Fruit fly (Drosophila melanogaster) whole organism, embryonic: Measurements from ENCODE around the gene CG6236.

ENCODE experiments used
- Bteb2 ChIP-seq: fragments of 200-800 bp; sonication (Bioruptor generic); optimal IDR thresholded peaks from 2 replicates; lab custom pipeline; 2016; ENCODE audit warnings: missing biosample characterization, missing genetic modification characterization
- CG11695 ChIP-seq: fragments of 200-800 bp; sonication (Bioruptor generic); IDR thresholded peaks from 3 replicates; pipeline ENCODE4 v1.3.6; 2022; ENCODE audit warnings: missing biosample characterization, missing genetic modification characterization
- CG14860 ChIP-seq: fragments of 200-800 bp; sonication (Bioruptor generic); IDR thresholded peaks from 3 replicates; pipeline ENCODE4 v1.3.6; 2022; ENCODE audit warnings: missing biosample characterization, missing genetic modification characterization; ENCODE audit not compliant: partially characterized antibody
- CG15011 ChIP-seq: fragments of 200-800 bp; sonication (Bioruptor generic); optimal IDR thresholded peaks from 3 replicates; lab custom pipeline; 2018; ENCODE audit warnings: missing biosample characterization, mild to moderate bottlenecking, missing genetic modification characterization
- CG17612 ChIP-seq: fragments of 200-800 bp; sonication (Bioruptor generic); IDR thresholded peaks from 2 replicates; pipeline ENCODE4 v1.3.6; 2022; ENCODE audit warnings: missing biosample characterization, missing genetic modification characterization
- CG2129 ChIP-seq: fragments of 200-800 bp; sonication (Bioruptor generic); IDR thresholded peaks from 2 replicates; pipeline ENCODE4 v1.3.6; 2022; ENCODE audit warnings: missing biosample characterization, missing genetic modification characterization; ENCODE audit not compliant: partially characterized antibody
- CG31224 ChIP-seq: fragments of 200-800 bp; sonication (Bioruptor generic); IDR thresholded peaks from 2 replicates; pipeline ENCODE4 v1.3.6; 2022; ENCODE audit warnings: missing biosample characterization, missing genetic modification characterization
- CG42726 ChIP-seq: fragments of 200-800 bp; sonication (Bioruptor generic); IDR thresholded peaks from 2 replicates; pipeline ENCODE4 v1.3.6; 2022; ENCODE audit warnings: missing biosample characterization, missing genetic modification characterization; ENCODE audit not compliant: partially characterized antibody
- CG4424 ChIP-seq: fragments of 200-800 bp; sonication (Bioruptor generic); optimal IDR thresholded peaks from 3 replicates; lab custom pipeline; 2016; ENCODE audit warnings: missing biosample characterization, missing genetic modification characterization
- CG4617 ChIP-seq: fragments of 200-800 bp; sonication (Bioruptor generic); optimal IDR thresholded peaks from 3 replicates; lab custom pipeline; 2016; ENCODE audit warnings: missing biosample characterization, missing genetic modification characterization, borderline replicate concordance
- CG7372 ChIP-seq: fragments of 200-800 bp; sonication (Bioruptor generic); IDR thresholded peaks from 2 replicates; pipeline ENCODE4 v1.3.6; 2022; ENCODE audit warnings: missing biosample characterization, missing genetic modification characterization
- Gsc ChIP-seq: fragments of 200-800 bp; sonication (Bioruptor generic); IDR thresholded peaks from 2 replicates; pipeline ENCODE4 v1.3.6; 2022; ENCODE audit warnings: missing biosample characterization, missing genetic modification characterization
- HLH3B ChIP-seq: fragments of 200-800 bp; sonication (Bioruptor generic); IDR thresholded peaks from 2 replicates; pipeline ENCODE4 v1.3.6; 2022; ENCODE audit warnings: missing biosample characterization, missing genetic modification characterization
- Lhr ChIP-seq: fragments of 200-800 bp; sonication (Bioruptor generic); optimal IDR thresholded peaks from 3 replicates; lab custom pipeline; 2017; ENCODE audit warnings: mild to moderate bottlenecking, missing biosample characterization, missing genetic modification reagents, missing genetic modification characterization
- Sin3A ChIP-seq: fragments of >200 bp; optimal IDR thresholded peaks from 2 replicates; lab custom pipeline; 2018
- Sox102F ChIP-seq: fragments of 200-800 bp; sonication (Bioruptor generic); optimal IDR thresholded peaks from 2 replicates; lab custom pipeline; 2018; ENCODE audit warnings: missing biosample characterization, mild to moderate bottlenecking, missing genetic modification characterization, moderate library complexity
- Spps ChIP-seq: fragments of 200-800 bp; sonication (Bioruptor generic); optimal IDR thresholded peaks from 2 replicates; lab custom pipeline; 2018; ENCODE audit warnings: missing biosample characterization, mild to moderate bottlenecking, missing genetic modification characterization
- Tbp ChIP-seq: fragments of >200 bp; optimal IDR thresholded peaks from 2 replicates; lab custom pipeline; 2018; ENCODE audit warnings: missing biosample characterization, missing genetic modification characterization
- Trl ChIP-seq, 3 experiments: fragments of >200 bp in 2 of 3; fragments of 200-800 bp in 1 of 3; sonication (Bioruptor generic) in 1 of 3; optimal IDR thresholded peaks; 2 replicates in 1 of 3; 3 replicates in 2 of 3; lab custom pipeline; 2016 to 2017; ENCODE audit warnings: missing biosample characterization in 1 of 3, missing genetic modification characterization in 1 of 3
- Xrp1 ChIP-seq: fragments of 200-800 bp; sonication (Bioruptor generic); IDR thresholded peaks from 2 replicates; pipeline ENCODE4 v1.3.6; 2022; ENCODE audit warnings: missing biosample characterization, missing genetic modification characterization
- YL-1 ChIP-seq: fragments of 200-800 bp; sonication (Bioruptor generic); optimal IDR thresholded peaks from 3 replicates; lab custom pipeline; 2017; ENCODE audit warnings: missing biosample characterization, mild to moderate bottlenecking, missing genetic modification characterization
- abd-A ChIP-seq: fragments of 200-800 bp; sonication (Bioruptor generic); optimal IDR thresholded peaks from 3 replicates; lab custom pipeline; 2019; ENCODE audit warnings: missing biosample characterization, mild to moderate bottlenecking, missing genetic modification characterization, moderate library complexity
- aop ChIP-seq: fragments of 200-800 bp; sonication (Bioruptor generic); IDR thresholded peaks from 2 replicates; pipeline ENCODE4 v1.3.6; 2022; ENCODE audit warnings: missing biosample characterization, missing genetic modification characterization
- bbx ChIP-seq: fragments of 200-800 bp; sonication (Bioruptor generic); IDR thresholded peaks from 2 replicates; pipeline ENCODE4 v1.3.6; 2022; ENCODE audit warnings: missing biosample characterization, missing genetic modification characterization; ENCODE audit not compliant: partially characterized antibody
- corto ChIP-seq: fragments of 200-800 bp; sonication (Bioruptor generic); optimal IDR thresholded peaks from 2 replicates; lab custom pipeline; 2016; ENCODE audit warnings: missing biosample characterization, mild to moderate bottlenecking, missing genetic modification characterization, moderate library complexity
- dati ChIP-seq: fragments of 200-800 bp; sonication (Bioruptor generic); IDR thresholded peaks from 2 replicates; pipeline ENCODE4 v1.3.6; 2022; ENCODE audit warnings: missing biosample characterization, missing genetic modification characterization
- dmrt11E ChIP-seq: fragments of 200-800 bp; sonication (Bioruptor generic); optimal IDR thresholded peaks from 3 replicates; lab custom pipeline; 2018; ENCODE audit warnings: missing biosample characterization, mild to moderate bottlenecking, missing genetic modification characterization, moderate library complexity
- fd96Cb ChIP-seq: fragments of 200-800 bp; sonication (Bioruptor generic); optimal IDR thresholded peaks from 2 replicates; lab custom pipeline; 2018; ENCODE audit warnings: missing biosample characterization, mild to moderate bottlenecking, missing genetic modification characterization, moderate library complexity
- fru ChIP-seq: fragments of >200 bp; optimal IDR thresholded peaks from 2 replicates; lab custom pipeline; 2017
- ftz-f1 ChIP-seq: fragments of 200-800 bp; sonication (Bioruptor generic); optimal IDR thresholded peaks from 2 replicates; lab custom pipeline; 2016; ENCODE audit warnings: missing biosample characterization, missing genetic modification characterization
- grau ChIP-seq: fragments of 200-800 bp; optimal IDR thresholded peaks from 3 replicates; lab custom pipeline; 2019; ENCODE audit warnings: missing biosample characterization, mild to moderate bottlenecking, missing genetic modification characterization, moderate library complexity
- ham ChIP-seq: fragments of 200-800 bp; sonication (Bioruptor generic); IDR thresholded peaks from 2 replicates; pipeline ENCODE4 v1.3.6; 2022; ENCODE audit warnings: missing biosample characterization, missing genetic modification characterization
- kah ChIP-seq: fragments of 200-800 bp; sonication (Bioruptor generic); optimal IDR thresholded peaks from 2 replicates; lab custom pipeline; 2018; ENCODE audit warnings: missing biosample characterization, mild to moderate bottlenecking, missing genetic modification characterization
- ken ChIP-seq: fragments of 200-800 bp; sonication (Bioruptor generic); IDR thresholded peaks from 3 replicates; pipeline ENCODE4 v1.3.6; 2022; ENCODE audit warnings: missing biosample characterization, missing genetic modification characterization
- nom ChIP-seq: fragments of 200-800 bp; sonication (Bioruptor generic); optimal IDR thresholded peaks from 2 replicates; lab custom pipeline; 2017; ENCODE audit warnings: missing biosample characterization, missing genetic modification characterization, mild to moderate bottlenecking, moderate library complexity, missing genetic modification reagents
- p53 ChIP-seq: fragments of 200-800 bp; sonication (Bioruptor generic); optimal IDR thresholded peaks from 2 replicates; lab custom pipeline; 2016; ENCODE audit warnings: missing biosample characterization, missing genetic modification characterization
- sens-2 ChIP-seq: fragments of 200-800 bp; sonication (Bioruptor generic); IDR thresholded peaks from 2 replicates; pipeline ENCODE4 v1.3.6; 2022; ENCODE audit warnings: missing biosample characterization, missing genetic modification characterization
- sob ChIP-seq: fragments of 200-800 bp; sonication (Bioruptor generic); IDR thresholded peaks from 2 replicates; pipeline ENCODE4 v1.3.6; 2022; ENCODE audit warnings: missing biosample characterization, missing genetic modification characterization
- stc ChIP-seq: fragments of 200-800 bp; sonication (Bioruptor generic); IDR thresholded peaks from 2 replicates; pipeline ENCODE4 v1.3.6; 2022; ENCODE audit warnings: missing biosample characterization, missing genetic modification characterization
- stwl ChIP-seq: fragments of 200-800 bp; sonication (Bioruptor generic); optimal IDR thresholded peaks from 3 replicates; lab custom pipeline; 2018; ENCODE audit warnings: missing biosample characterization, mild to moderate bottlenecking, missing genetic modification characterization, moderate library complexity
- wek ChIP-seq: fragments of 200-800 bp; sonication (Bioruptor generic); optimal IDR thresholded peaks from 3 replicates; lab custom pipeline; 2018; ENCODE audit warnings: missing biosample characterization, mild to moderate bottlenecking, missing genetic modification characterization, moderate library complexity

The CG6236 gene

DNA sequence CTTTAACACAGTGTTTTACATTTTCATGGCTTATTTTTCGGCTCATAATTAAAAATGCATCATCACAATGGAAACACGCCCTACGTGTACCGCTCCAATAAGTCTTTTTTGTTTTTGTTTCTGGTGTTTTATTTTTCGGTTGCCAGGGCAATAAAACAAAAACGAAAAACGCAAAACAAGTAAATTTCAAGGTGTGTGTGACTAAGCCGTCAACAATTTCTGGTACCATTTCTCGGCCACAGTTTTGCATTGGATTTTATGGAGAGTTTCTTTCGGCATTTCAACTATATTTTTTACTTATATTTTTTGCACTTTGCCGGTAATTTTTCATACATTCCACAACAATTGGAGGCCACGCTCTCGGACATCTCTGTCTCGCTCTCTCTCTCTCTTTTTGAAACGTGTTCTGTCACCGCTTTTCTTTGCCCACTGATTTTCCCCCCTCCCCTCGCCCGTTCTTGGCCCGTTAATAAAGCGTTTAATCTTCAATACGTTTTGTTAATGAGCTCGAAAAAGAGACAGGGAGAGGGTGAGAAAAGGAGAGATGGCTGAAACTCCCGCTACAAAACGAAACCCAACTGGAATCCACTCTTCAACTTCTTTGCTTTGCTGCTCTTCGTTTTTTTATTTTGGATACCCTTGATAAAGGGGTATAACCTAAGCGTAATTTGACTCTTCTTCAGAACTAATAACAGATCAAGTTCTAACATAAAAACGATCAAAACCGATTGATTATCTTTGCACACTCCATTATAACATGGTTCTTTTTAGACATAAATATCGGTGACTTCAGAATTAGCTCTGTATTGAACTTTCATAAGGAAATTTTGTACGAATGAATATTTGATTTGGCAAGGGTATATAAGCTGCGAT, 34.8 kb downstream of the CG6236 start (continued):
- TF ChIP-seq kah (GFP tag; lab: Kevin White, UChicago), result no peak
- TF ChIP-seq CG2129 (GFP tag; lab: Robert Waterston, UW), result no peak
- no peak for TF ChIP-seq sob (GFP tag; lab: Robert Waterston, UW)
- TF ChIP-seq stwl (tag; lab: Kevin White, UChicago), result no peak
- no peak for TF ChIP-seq CG11695 (GFP tag; lab: Robert Waterston, UW)
- TF ChIP-seq dati (GFP tag; lab: Robert Waterston, UW), result no peak
- TF ChIP-seq fd96Cb (tag; lab: Kevin White, UChicago), result peak; percentile 25
- TF ChIP-seq stc (GFP tag; lab: Robert Waterston, UW), result no peak
- peak; percentile 4 for TF ChIP-seq corto (GFP tag; lab: Kevin White, UChicago)
- no peak for TF ChIP-seq ftz-f1 (GFP tag; lab: Kevin White, UChicago)
- no peak for TF ChIP-seq abd-A (tag; lab: Kevin White, UChicago)
- TF ChIP-seq sens-2, result no peak
- TF ChIP-seq Lhr (GFP tag; lab: Kevin White, UChicago), result no peak
- no peak for TF ChIP-seq CG15011 (GFP tag; lab: Kevin White, UChicago)
- TF ChIP-seq CG31224 (GFP tag; lab: Robert Waterston, UW), result no peak
- no peak for TF ChIP-seq Spps (tag; lab: Kevin White, UChicago)
- peak; percentile 11 for TF ChIP-seq CG4424 (GFP tag; lab: Kevin White, UChicago)
- no peak for TF ChIP-seq p53 (GFP tag; lab: Kevin White, UChicago)
- no peak for TF ChIP-seq dmrt11E (tag; lab: Kevin White, UChicago)
- TF ChIP-seq ken (GFP tag; lab: Robert Waterston, UW), result no peak
- TF ChIP-seq Trl (optimal IDR thresholded peaks at IDR 0.05; lab: Kevin White, UChicago), result peak; percentile 15 to 45
- no peak for TF ChIP-seq Trl (GFP tag; optimal IDR thresholded peaks at IDR 0.05; lab: Kevin White, UChicago)
- peak; percentile 4 for TF ChIP-seq Bteb2
- no peak for TF ChIP-seq Tbp
- TF ChIP-seq CG17612 (GFP tag; lab: Robert Waterston, UW), result no peak
- peak; percentile 70 for TF ChIP-seq nom
- TF ChIP-seq wek (GFP tag; lab: Kevin White, UChicago), result no peak
- peak; percentile 50 for TF ChIP-seq Sox102F (GFP tag; lab: Kevin White, UChicago)
- no peak for TF ChIP-seq Sin3A (lab: Kevin White, UChicago)
- TF ChIP-seq bbx, result no peak
- no peak for TF ChIP-seq CG14860
- TF ChIP-seq fru (lab: Kevin White, UChicago), result no peak
- no peak for TF ChIP-seq Gsc (GFP tag; lab: Robert Waterston, UW)
- TF ChIP-seq HLH3B (GFP tag; lab: Robert Waterston, UW), result 0 out of 2 replicates have a peak, but pooled peaks have one; percentile 15
- no peak for TF ChIP-seq CG7372 (GFP tag; lab: Robert Waterston, UW)
- TF ChIP-seq CG42726 (GFP tag; lab: Robert Waterston, UW), result no peak
- no peak for TF ChIP-seq Xrp1
- TF ChIP-seq CG4617 (GFP tag; lab: Kevin White, UChicago), result no peak
- TF ChIP-seq grau (tag; lab: Kevin White, UChicago), result no peak
- no peak for TF ChIP-seq ham (GFP tag; lab: Robert Waterston, UW)
- TF ChIP-seq YL-1, result no peak
- no peak for TF ChIP-seq aop (GFP tag; lab: Robert Waterston, UW)
